Fruit fly (Drosophila melanogaster): Measurements from ENCODE around the gene CG43394.

CG43394 gene

dm6 chr2L:8164219-8164618 is 18.7 kb downstream of the CG43394 start (continued):
- TF ChIP-seq CG12744 (GFP tag; optimal IDR thresholded peaks at IDR 0.05) (peak; percentile 66), CG8924 (tag; optimal IDR thresholded peaks at IDR 0.05) (peak; percentile 74), esg (GFP tag; conservative IDR thresholded peaks at IDR 0.05) (no peak), Elba2 (GFP tag; optimal IDR thresholded peaks at IDR 0.05) (no peak), CG10321 (GFP tag; IDR thresholded peaks at IDR 0.05) (no peak), shn (GFP tag; optimal IDR thresholded peaks at IDR 0.05) (peak; percentile 5), eyg (GFP tag; optimal IDR thresholded peaks at IDR 0.05) (peak; percentile 61), dan (GFP tag; IDR thresholded peaks at IDR 0.05) (no peak), YL-1 (GFP tag; optimal IDR thresholded peaks at IDR 0.05) (peak; percentile 80), gsb-n (tag; optimal IDR thresholded peaks at IDR 0.05) (peak; percentile 88), Vsx1 (GFP tag; optimal IDR thresholded peaks at IDR 0.05) (peak; percentile 85), CG17186 (GFP tag; optimal IDR thresholded peaks at IDR 0.05) (peak; percentile 48), Ets97D (GFP tag; optimal IDR thresholded peaks at IDR 0.05) (peak; percentile 12), Hey (tag; optimal IDR thresholded peaks at IDR 0.05) (peak; percentile 34), pnt (GFP tag; optimal IDR thresholded peaks at IDR 0.05) (peak; percentile 57), Hr3 (GFP tag; optimal IDR thresholded peaks at IDR 0.05) (peak; percentile 32), CG4404 (GFP tag; IDR thresholded peaks at IDR 0.05) (no peak), HLHmδ (GFP tag; optimal IDR thresholded peaks at IDR 0.05) (peak; percentile 55), chn (GFP tag; optimal IDR thresholded peaks at IDR 0.05) (peak; percentile 51), trem (tag; optimal IDR thresholded peaks at IDR 0.05) (peak; percentile 62), CG1024 (GFP tag; IDR thresholded peaks at IDR 0.05) (peak; percentile 76; the same call in 1 of the 2 replicates), sob (GFP tag; IDR thresholded peaks at IDR 0.05) (peak; percentile 39; the same call in 1 of the 2 replicates), CG34422 (GFP tag; IDR thresholded peaks at IDR 0.05) (no peak; the same call in 2 of the 3 replicates), CG4328 (GFP tag; optimal IDR thresholded peaks at IDR 0.05) (peak; percentile 50), CG3281 (GFP tag; optimal IDR thresholded peaks at IDR 0.05) (peak; percentile 53), CG6765 (GFP tag; optimal IDR thresholded peaks at IDR 0.05) (no peak), kay (GFP tag; optimal IDR thresholded peaks at IDR 0.05) (peak; percentile 79), Doc2 (GFP tag; IDR thresholded peaks at IDR 0.05) (no peak), Hand (GFP tag; optimal IDR thresholded peaks at IDR 0.05) (no peak)

dm6 chr2L:8165800-8166576 is 20.4 kb downstream of the CG43394 start:
- TF ChIP-seq emc (GFP tag; optimal IDR thresholded peaks at IDR 0.05) (no peak), gfzf (GFP tag; optimal IDR thresholded peaks at IDR 0.05) (no peak), NfI (GFP tag; optimal IDR thresholded peaks at IDR 0.05) (no peak), pnt (GFP tag; optimal IDR thresholded peaks at IDR 0.05) (no peak), CG12391 (tag; optimal IDR thresholded peaks at IDR 0.05) (peak; percentile 5), CG4707 (GFP tag; optimal IDR thresholded peaks at IDR 0.05) (no peak), tup (GFP tag; optimal IDR thresholded peaks at IDR 0.05) (no peak), sob (GFP tag; IDR thresholded peaks at IDR 0.05) (peak; percentile 48; the same call in 1 of the 2 replicates), CG14710 (tag; optimal IDR thresholded peaks at IDR 0.05) (peak; percentile 26), CG10543 (GFP tag; optimal IDR thresholded peaks at IDR 0.05) (no peak), CG12942 (GFP tag; optimal IDR thresholded peaks at IDR 0.05) (no peak), CG10267 (tag; optimal IDR thresholded peaks at IDR 0.05) (peak; percentile 35), tll (GFP tag; optimal IDR thresholded peaks at IDR 0.05) (peak in 1 of 2 experiments; percentile 99), CG34422 (GFP tag; IDR thresholded peaks at IDR 0.05) (no peak), corto (GFP tag; optimal IDR thresholded peaks at IDR 0.05) (no peak), CG7839 (tag; optimal IDR thresholded peaks at IDR 0.05) (no peak), exex (tag; optimal IDR thresholded peaks at IDR 0.05) (peak; percentile 32), bbx (GFP tag; IDR thresholded peaks at IDR 0.05; ENCODE audit: partially characterized antibody) (no peak), dati (GFP tag; IDR thresholded peaks at IDR 0.05) (no peak), dm (GFP tag; optimal IDR thresholded peaks at IDR 0.05) (no peak), CG4730 (GFP tag; IDR thresholded peaks at IDR 0.05) (no peak), tio (GFP tag; optimal IDR thresholded peaks at IDR 0.05) (no peak), CG2202 (tag; optimal IDR thresholded peaks at IDR 0.05) (peak; percentile 12)

Measured in whole organism, embryonic.